Fruit fly (Drosophila melanogaster): ENCODE data around the gene RpL27A.

The RpL27A gene

DNA sequence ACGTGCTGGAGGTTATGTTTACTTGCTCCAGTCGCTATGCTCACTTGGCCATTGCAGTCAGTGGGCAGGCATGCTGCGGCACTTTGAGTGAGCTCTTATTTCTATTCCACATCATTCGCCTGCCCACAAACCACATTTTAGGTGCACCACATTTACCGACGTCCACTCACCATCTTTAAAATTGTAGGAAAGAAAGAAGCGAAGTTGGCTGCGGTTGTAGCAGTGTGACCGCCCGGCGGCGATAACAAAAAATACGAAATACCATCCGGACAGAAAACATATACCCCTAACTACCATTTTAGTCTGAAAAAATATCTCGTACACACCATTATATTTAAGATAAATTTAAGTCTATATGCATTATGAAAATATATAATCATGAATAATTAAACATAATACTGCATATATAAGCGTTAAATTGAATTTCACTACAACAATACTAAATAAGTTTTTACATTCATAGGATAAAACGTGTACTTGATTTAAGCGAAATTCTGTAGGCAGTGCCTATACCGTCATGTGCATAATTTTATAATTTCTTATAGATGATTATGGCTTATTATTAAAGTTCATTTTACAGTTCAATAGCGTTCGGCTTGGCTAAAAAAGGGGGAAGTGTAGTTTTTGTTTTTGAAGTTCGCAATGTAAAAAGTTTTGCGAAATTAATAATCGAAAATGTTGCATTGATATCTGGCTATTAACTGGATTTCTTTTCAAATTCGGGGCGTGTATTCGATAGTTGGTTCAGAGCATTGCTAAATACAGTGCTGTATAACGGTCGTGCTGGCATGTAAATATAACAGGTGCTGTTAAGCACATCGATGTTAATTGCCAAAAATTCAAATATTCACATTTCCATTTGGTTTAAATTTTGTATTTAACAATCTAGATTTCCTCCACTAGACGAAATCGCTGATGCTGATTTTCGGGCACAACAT is at the start of gene RpL27A (continued):
- TF ChIP-seq lz (GFP tag; optimal IDR thresholded peaks at IDR 0.05) (peak; percentile 72), Ets21C (GFP tag; optimal IDR thresholded peaks at IDR 0.05) (no peak), acj6 (GFP tag; optimal IDR thresholded peaks at IDR 0.05) (peak; percentile 61), CG8119 (GFP tag; IDR thresholded peaks at IDR 0.05) (peak; percentile 61; the same call in 2 of the 3 replicates), CG6792 (GFP tag; optimal IDR thresholded peaks at IDR 0.05) (peak; percentile 51), CG11902 (GFP tag; optimal IDR thresholded peaks at IDR 0.05) (no peak), Smox (GFP tag; optimal IDR thresholded peaks at IDR 0.05) (peak; percentile 60), CG10631 (GFP tag; optimal IDR thresholded peaks at IDR 0.05) (peak; percentile 64), CG16779 (tag; optimal IDR thresholded peaks at IDR 0.05) (no peak), CG10669 (GFP tag; optimal IDR thresholded peaks at IDR 0.05) (peak; percentile 55), CG31627 (GFP tag; optimal IDR thresholded peaks at IDR 0.05) (peak; percentile 57)

DNA sequence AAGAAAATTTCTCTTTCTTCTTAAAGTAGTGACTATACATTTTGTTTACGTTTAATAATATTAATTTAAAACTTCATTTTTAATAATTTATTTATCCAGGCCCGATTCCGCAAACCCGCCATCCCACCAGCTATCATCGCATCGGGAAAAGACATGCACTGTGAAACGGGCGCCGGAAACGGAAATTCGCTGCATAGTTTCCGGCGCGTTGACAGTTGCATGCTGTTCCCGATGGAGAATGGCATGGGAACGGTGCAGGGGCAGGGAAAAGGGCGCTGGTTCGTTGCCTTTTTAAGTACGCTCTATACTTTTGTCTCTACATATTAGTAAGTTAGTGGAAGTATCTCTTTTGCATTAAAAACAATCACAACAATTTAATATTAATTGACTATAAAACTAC is 19.8 kb upstream of the RpL27A start:
- no peak for TF ChIP-seq spab (GFP tag; optimal IDR thresholded peaks at IDR 0.05)
- TF ChIP-seq achi (GFP tag; optimal IDR thresholded peaks at IDR 0.05), result peak; percentile 37
- TF ChIP-seq CG3919 (GFP tag; optimal IDR thresholded peaks at IDR 0.05), result peak; percentile 26
- TF ChIP-seq CG3032 (tag; optimal IDR thresholded peaks at IDR 0.05), result no peak
- no peak for TF ChIP-seq CG6808 (GFP tag; optimal IDR thresholded peaks at IDR 0.05)
- peak; percentile 22; the same call in 1 of the 3 replicates for TF ChIP-seq eg (GFP tag; IDR thresholded peaks at IDR 0.05)
- TF ChIP-seq CG9139 (GFP tag; optimal IDR thresholded peaks at IDR 0.05), result no peak
- peak; percentile 57 for TF ChIP-seq Eip78C (GFP tag)

DNA sequence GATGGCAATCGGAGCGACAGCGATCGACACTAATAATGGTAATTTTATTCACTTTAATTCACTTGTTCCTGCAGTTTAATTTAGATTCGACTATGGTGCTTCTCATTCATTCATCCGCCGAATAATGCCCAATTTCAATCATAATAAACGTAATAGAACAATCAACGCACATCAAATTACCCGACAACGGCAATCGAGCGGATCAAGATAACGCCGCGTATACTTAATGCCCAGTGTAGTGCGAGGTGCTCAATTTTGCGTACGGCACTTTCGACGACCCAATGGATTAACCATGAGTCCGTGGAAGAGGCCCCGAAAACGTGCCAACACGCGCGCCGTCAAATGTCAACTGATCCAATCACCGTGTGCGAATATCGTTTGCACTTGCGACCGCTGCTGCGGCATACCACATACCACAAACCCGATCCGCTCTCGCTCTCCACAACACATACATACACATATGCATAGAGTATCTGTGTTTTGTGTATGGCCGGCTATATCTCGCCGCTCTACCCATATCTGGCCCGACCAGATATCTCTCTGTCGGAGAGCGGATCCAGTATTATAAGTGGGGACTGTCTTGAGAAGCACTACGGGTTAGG is 18.6 kb upstream of the RpL27A start, which contains the start of gene ine:
TSS of gene ine (minus strand) at position 351 of the 602 bp plus-strand sequence.
- peak; percentile 25 for TF ChIP-seq CG16779 (tag; optimal IDR thresholded peaks at IDR 0.05)
- TF ChIP-seq CG8632 (GFP tag; optimal IDR thresholded peaks at IDR 0.05), result no peak
- peak; percentile 42 for TF ChIP-seq CG1621 (tag; optimal IDR thresholded peaks at IDR 0.05)
- peak; percentile 55 for TF ChIP-seq Eip78C (GFP tag)
- peak; percentile 50; the same call in 1 of the 3 replicates for TF ChIP-seq eg (GFP tag; IDR thresholded peaks at IDR 0.05)
- TF ChIP-seq CG6163 (GFP tag; IDR thresholded peaks at IDR 0.05), result peak; percentile 55; the same call in 1 of the 3 replicates
- no peak for TF ChIP-seq CG6808 (GFP tag; optimal IDR thresholded peaks at IDR 0.05)

DNA sequence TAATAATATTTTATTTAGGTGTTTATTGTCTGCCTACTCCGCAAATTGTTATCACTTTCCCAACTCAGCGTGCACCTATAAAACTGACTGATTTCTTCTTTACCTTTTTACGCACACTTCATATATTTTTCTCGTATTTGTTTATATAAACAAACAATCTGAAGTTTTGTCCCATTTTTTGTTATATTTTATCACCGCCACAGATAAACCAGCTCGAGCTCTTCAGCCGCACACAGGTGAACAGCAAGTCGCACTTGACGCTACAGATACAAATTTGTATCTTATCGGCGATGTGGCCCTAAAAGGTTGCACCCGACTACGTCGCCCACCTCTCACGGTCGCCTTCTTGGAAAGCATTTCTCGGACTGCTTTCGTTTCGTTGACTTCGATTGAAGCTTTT is 17.3 kb upstream of the RpL27A start:
- TF ChIP-seq CG8119 (GFP tag; IDR thresholded peaks at IDR 0.05) (no peak), fkh (GFP tag; optimal IDR thresholded peaks at IDR 0.05) (peak; percentile 46)

DNA sequence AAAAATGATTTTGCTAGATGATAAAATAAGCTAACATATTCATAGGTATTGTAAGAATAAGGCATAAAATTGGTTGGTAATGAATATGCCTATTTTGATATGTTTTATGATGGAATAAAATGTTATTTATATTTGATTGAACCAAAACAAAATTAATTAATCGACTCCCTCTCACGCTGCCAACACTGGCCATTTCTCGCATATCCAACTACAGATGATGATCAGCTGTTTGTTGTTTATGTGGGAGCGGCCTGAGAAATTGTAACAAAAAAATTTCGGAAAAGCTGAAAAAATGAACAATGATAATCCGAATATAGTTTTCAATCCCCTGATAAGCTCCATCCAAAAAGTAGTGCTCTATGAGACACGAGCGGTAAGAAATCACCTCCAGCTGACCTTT is 6.8 kb upstream of the RpL27A start, which contains the start of gene FIG4:
TSS of gene FIG4 (plus strand) at position 229 of the 400 bp plus-strand sequence.
- TF ChIP-seq CG31627 (GFP tag; optimal IDR thresholded peaks at IDR 0.05) (no peak), CG11762 (GFP tag; optimal IDR thresholded peaks at IDR 0.05; ENCODE audit: insufficient read depth) (no peak), esn (GFP tag; optimal IDR thresholded peaks at IDR 0.05) (peak; percentile 16), Hr4 (GFP tag; optimal IDR thresholded peaks at IDR 0.05) (no peak), Sox102F (GFP tag; optimal IDR thresholded peaks at IDR 0.05) (peak; percentile 36), CG8119 (GFP tag; IDR thresholded peaks at IDR 0.05) (no peak), net (GFP tag; optimal IDR thresholded peaks at IDR 0.05) (no peak)

DNA sequence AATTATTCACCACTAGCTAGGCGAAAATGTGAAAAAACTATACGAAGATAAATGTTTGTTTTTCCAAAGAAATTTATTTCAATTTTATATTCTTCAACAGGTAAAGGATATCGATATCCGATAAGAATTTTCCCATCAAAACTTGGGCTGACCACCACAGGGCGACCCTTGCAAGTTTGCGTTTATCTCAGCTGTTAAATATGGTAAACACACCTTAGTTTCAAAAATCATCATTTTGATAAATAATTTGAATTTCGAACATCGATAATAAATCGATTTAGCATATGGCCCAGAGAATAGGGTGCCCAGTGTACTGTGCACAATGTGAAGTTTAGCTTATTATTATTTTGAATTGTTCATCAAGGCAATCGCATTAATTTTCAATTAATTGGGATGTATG is 5.2 kb upstream of the RpL27A start, which contains the start of the genes CG15443 and Paris:
TSS of gene CG15443 (minus strand) at position 125 of the 400 bp plus-strand sequence.
TSS of gene Paris (plus strand) at position 289 of the 400 bp plus-strand sequence.
- peak; percentile 32 for TF ChIP-seq Eip78C (GFP tag)
- no peak for TF ChIP-seq CG8319 (GFP tag; optimal IDR thresholded peaks at IDR 0.05)
- peak; percentile 36 for TF ChIP-seq fkh (GFP tag; optimal IDR thresholded peaks at IDR 0.05)

Measured in whole organism, prepupa.